Worm (Caenorhabditis elegans) whole organism, young adult: ENCODE data around the gene T04B2.3.

Experiments used
- B0035.1 ChIP-seq: sonication (generic microtip); optimal IDR thresholded peaks from 2 replicates; lab custom pipeline; 2016; ENCODE audit warnings: missing genetic modification characterization, mild to moderate bottlenecking, missing compliant biosample characterization, missing genotype, missing genetic modification reagents
- B0336.3 ChIP-seq: fragments of 200-800 bp; sonication (Bioruptor generic); IDR thresholded peaks from 2 replicates; pipeline ENCODE4 v1.3.6; 2022; ENCODE audit warnings: missing genetic modification characterization, missing compliant biosample characterization
- F39B2.1 ChIP-seq: fragments of 200-800 bp; sonication (Bioruptor generic); IDR thresholded peaks from 2 replicates; pipeline ENCODE4 v1.3.6; 2022; ENCODE audit warnings: missing genetic modification reagents, missing genetic modification characterization, missing compliant biosample characterization
- F52B5.7 ChIP-seq: sonication (generic microtip); optimal IDR thresholded peaks from 2 replicates; lab custom pipeline; 2016; ENCODE audit warnings: mild to moderate bottlenecking, missing genetic modification characterization, missing compliant biosample characterization
- F55B11.4 ChIP-seq: sonication (generic microtip); optimal IDR thresholded peaks from 2 replicates; lab custom pipeline; 2016; ENCODE audit warnings: missing compliant biosample characterization, missing genetic modification characterization, borderline replicate concordance; ENCODE audit not compliant: insufficient read depth
- F57C9.4 ChIP-seq: sonication (generic microtip); optimal IDR thresholded peaks from 2 replicates; lab custom pipeline; 2017; ENCODE audit warnings: mild to moderate bottlenecking, missing genetic modification characterization, missing compliant biosample characterization
- Y56A3A.18 ChIP-seq: fragments of 200-800 bp; sonication (Bioruptor generic); IDR thresholded peaks from 2 replicates; pipeline ENCODE4 v1.3.6; 2022; ENCODE audit warnings: missing genetic modification reagents, missing genetic modification characterization, missing compliant biosample characterization
- ZK185.1 ChIP-seq: sonication (generic microtip); optimal IDR thresholded peaks from 2 replicates; lab custom pipeline; 2016; ENCODE audit warnings: mild to moderate bottlenecking, missing genetic modification characterization, missing compliant biosample characterization; ENCODE audit not compliant: poor library complexity, severe bottlenecking
- atf-7 ChIP-seq: sonication (generic microtip); optimal IDR thresholded peaks from 2 replicates; lab custom pipeline; 2017; ENCODE audit warnings: mild to moderate bottlenecking, missing genetic modification characterization, missing compliant biosample characterization
- athp-1 ChIP-seq: sonication (generic microtip); optimal IDR thresholded peaks from 2 replicates; lab custom pipeline; 2017; ENCODE audit warnings: mild to moderate bottlenecking, missing genetic modification characterization, missing compliant biosample characterization
- attf-5 ChIP-seq: fragments of 200-800 bp; sonication (Bioruptor generic); optimal IDR thresholded peaks from 2 replicates; lab custom pipeline; 2018; ENCODE audit warnings: mild to moderate bottlenecking, missing genetic modification characterization, missing compliant biosample characterization
- attf-6 ChIP-seq: fragments of 200-800 bp; sonication (Bioruptor generic); IDR thresholded peaks from 2 replicates; pipeline ENCODE4 v1.3.6; 2022; ENCODE audit warnings: missing genetic modification reagents, missing genetic modification characterization, missing compliant biosample characterization
- ceh-27 ChIP-seq: fragments of 200-800 bp; sonication (Bioruptor generic); optimal IDR thresholded peaks from 2 replicates; lab custom pipeline; 2018; ENCODE audit warnings: mild to moderate bottlenecking, missing genetic modification characterization, moderate library complexity, missing compliant biosample characterization
- ceh-79 ChIP-seq: sonication (generic microtip); optimal IDR thresholded peaks from 2 replicates; lab custom pipeline; 2017; ENCODE audit warnings: mild to moderate bottlenecking, missing genetic modification characterization, missing compliant biosample characterization
- ceh-91 ChIP-seq: fragments of 200-800 bp; sonication (Bioruptor generic); IDR thresholded peaks from 2 replicates; pipeline ENCODE4 v1.3.6; 2022; ENCODE audit warnings: missing genetic modification reagents, missing genetic modification characterization, missing compliant biosample characterization
- dpff-1 ChIP-seq: sonication (generic microtip); optimal IDR thresholded peaks from 2 replicates; lab custom pipeline; 2017; ENCODE audit warnings: mild to moderate bottlenecking, missing genetic modification characterization, missing compliant biosample characterization
- fkh-3 ChIP-seq: sonication (generic microtip); optimal IDR thresholded peaks from 2 replicates; lab custom pipeline; 2016; ENCODE audit warnings: mild to moderate bottlenecking, missing genetic modification characterization, missing compliant biosample characterization
- him-1 ChIP-seq: sonication (generic microtip); optimal IDR thresholded peaks from 2 replicates; lab custom pipeline; 2016; ENCODE audit warnings: missing genotype, missing genetic modification reagents, missing genetic modification characterization, missing compliant biosample characterization
- lag-1 ChIP-seq: fragments of 200-800 bp; sonication (Bioruptor generic); IDR thresholded peaks from 2 replicates; pipeline ENCODE4 v1.3.6; 2022; ENCODE audit warnings: missing genetic modification reagents, missing genetic modification characterization, missing compliant biosample characterization
- lsl-1 ChIP-seq: fragments of 200-800 bp; sonication (Bioruptor generic); optimal IDR thresholded peaks from 2 replicates; lab custom pipeline; 2018; ENCODE audit warnings: mild to moderate bottlenecking, missing genetic modification characterization, moderate library complexity, missing compliant biosample characterization
- lsy-27 ChIP-seq: sonication (generic microtip); optimal IDR thresholded peaks from 2 replicates; lab custom pipeline; 2017; ENCODE audit warnings: missing genetic modification characterization, mild to moderate bottlenecking, missing compliant biosample characterization, antibody characterized with exemption, missing genotype, borderline replicate concordance; ENCODE audit not compliant: insufficient read depth
- madf-10 ChIP-seq: sonication (generic microtip); optimal IDR thresholded peaks from 2 replicates; lab custom pipeline; 2016; ENCODE audit warnings: mild to moderate bottlenecking, missing genetic modification characterization, missing compliant biosample characterization
- mel-28 ChIP-seq: sonication (generic microtip); optimal IDR thresholded peaks from 2 replicates; lab custom pipeline; 2016; ENCODE audit warnings: borderline replicate concordance, mild to moderate bottlenecking, missing genetic modification characterization, missing compliant biosample characterization
- mes-4 ChIP-seq: sonication (generic microtip); optimal IDR thresholded peaks from 2 replicates; lab custom pipeline; 2016; ENCODE audit warnings: missing genotype, missing genetic modification characterization, missing compliant biosample characterization
- nhr-120 ChIP-seq: fragments of 200-800 bp; sonication (Bioruptor generic); IDR thresholded peaks from 2 replicates; pipeline ENCODE4 v1.3.6; 2022; ENCODE audit warnings: missing genetic modification characterization, missing compliant biosample characterization
- pha-4 ChIP-seq: fragments of 150-350 bp; sonication (generic microtip); optimal IDR thresholded peaks from 2 replicates; lab custom pipeline; 2014; ENCODE audit warnings: missing biosample characterization, missing genetic modification reagents, missing genetic modification characterization
- repo-1 ChIP-seq: sonication (generic microtip); optimal IDR thresholded peaks from 2 replicates; lab custom pipeline; 2017; ENCODE audit warnings: mild to moderate bottlenecking, missing genetic modification characterization, missing compliant biosample characterization
- snpc-1.1 ChIP-seq: sonication (generic microtip); optimal IDR thresholded peaks from 2 replicates; lab custom pipeline; 2017; ENCODE audit warnings: missing genetic modification characterization, mild to moderate bottlenecking, missing compliant biosample characterization, antibody characterized with exemption, moderate library complexity, missing genotype, missing genetic modification reagents; ENCODE audit not compliant: insufficient read depth
- snpc-3.4 ChIP-seq: sonication (generic microtip); optimal IDR thresholded peaks from 2 replicates; lab custom pipeline; 2017; ENCODE audit warnings: missing genetic modification characterization, mild to moderate bottlenecking, missing compliant biosample characterization, antibody characterized with exemption, moderate library complexity, missing genotype, missing genetic modification reagents
- somi-1 ChIP-seq: fragments of 200-800 bp; sonication (Bioruptor generic); optimal IDR thresholded peaks from 2 replicates; lab custom pipeline; 2018; ENCODE audit warnings: mild to moderate bottlenecking, missing genetic modification characterization, missing compliant biosample characterization
- tbx-9 ChIP-seq: sonication (generic microtip); optimal IDR thresholded peaks from 2 replicates; lab custom pipeline; 2016; ENCODE audit warnings: borderline replicate concordance, missing genetic modification characterization, inconsistent platforms, missing compliant biosample characterization
- tlf-1 ChIP-seq: fragments of 200-800 bp; sonication (Bioruptor generic); optimal IDR thresholded peaks from 2 replicates; lab custom pipeline; 2018; ENCODE audit warnings: mild to moderate bottlenecking, missing genetic modification characterization, missing compliant biosample characterization
- unc-130 ChIP-seq: sonication (generic microtip); optimal IDR thresholded peaks from 2 replicates; lab custom pipeline; 2016; ENCODE audit warnings: missing genetic modification reagents, missing genetic modification characterization, missing compliant biosample characterization
- xnd-1 ChIP-seq: sonication (generic microtip); optimal IDR thresholded peaks from 2 replicates; lab custom pipeline; 2016; ENCODE audit warnings: missing genotype, missing genetic modification reagents, missing genetic modification characterization, missing compliant biosample characterization
- zim-3 ChIP-seq: sonication (generic microtip); optimal IDR thresholded peaks from 2 replicates; lab custom pipeline; 2017; ENCODE audit warnings: mild to moderate bottlenecking, missing genetic modification characterization, moderate library complexity, missing compliant biosample characterization
- ztf-18 ChIP-seq: sonication (generic microtip); optimal IDR thresholded peaks from 2 replicates; lab custom pipeline; 2016; ENCODE audit warnings: missing genotype, mild to moderate bottlenecking, missing genetic modification characterization, missing compliant biosample characterization
- ztf-25 ChIP-seq: fragments of 200-800 bp; sonication (Bioruptor generic); IDR thresholded peaks from 2 replicates; pipeline ENCODE4 v1.3.6; 2022; ENCODE audit warnings: missing genetic modification reagents, missing genetic modification characterization, missing compliant biosample characterization
- ztf-28 ChIP-seq: fragments of 200-800 bp; sonication (Bioruptor generic); IDR thresholded peaks from 2 replicates; pipeline ENCODE4 v1.3.6; 2022; ENCODE audit warnings: missing genetic modification reagents, missing genetic modification characterization, missing compliant biosample characterization

The T04B2.3 gene

ce11 chrIV:10042881-10043280, 4.3 kb upstream of the T04B2.3 start, which contains the start of gene frk-1:
Gene frk-1 (plus strand): TSS chrIV:10043181.
- no peak for TF ChIP-seq ztf-28 (GFP tag; lab: Robert Waterston, UW)

DNA sequence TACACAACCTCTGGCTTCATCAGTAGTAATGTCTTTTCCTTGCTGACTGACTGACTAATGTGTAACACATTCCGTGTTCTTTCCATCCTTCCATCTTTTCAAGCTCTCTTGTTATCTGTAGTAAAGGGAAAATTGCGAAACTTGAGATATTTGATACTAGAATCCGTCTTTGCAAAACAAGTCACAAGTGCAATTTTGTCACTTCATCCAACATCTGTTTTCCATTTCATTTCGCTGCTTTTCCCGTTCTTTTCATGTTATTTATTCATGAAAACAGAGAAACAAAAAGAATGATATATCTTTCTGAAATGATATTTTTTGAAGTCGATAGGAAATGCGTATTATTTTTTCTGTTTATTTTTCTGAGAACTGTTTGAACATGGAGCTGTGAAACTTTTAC, 1.2 kb upstream of the T04B2.3 start:
- TF ChIP-seq mes-4 (tag; lab: Kevin White, UChicago) (no peak), lsl-1 (GFP tag; lab: Kevin White, UChicago) (no peak), tlf-1 (GFP tag; lab: Kevin White, UChicago) (no peak), ztf-28 (GFP tag; lab: Robert Waterston, UW) (no peak), ceh-91 (GFP tag; lab: Robert Waterston, UW) (no peak), pha-4 (tag; lab: Kevin White, UChicago) (no peak), lag-1 (GFP tag; lab: Robert Waterston, UW) (no peak), ztf-25 (GFP tag; lab: Robert Waterston, UW) (no peak), B0336.3 (no peak), xnd-1 (tag; lab: Kevin White, UChicago) (no peak), F57C9.4 (no peak), repo-1 (tag; lab: Kevin White, UChicago) (no peak), F52B5.7 (tag; lab: Kevin White, UChicago) (no peak), dpff-1 (tag; lab: Kevin White, UChicago) (no peak), ZK185.1 (tag; lab: Kevin White, UChicago) (no peak), attf-6 (GFP tag; lab: Robert Waterston, UW) (no peak), tbx-9 (tag; lab: Kevin White, UChicago) (no peak), unc-130 (GFP tag; lab: Kevin White, UChicago) (no peak)

- TF ChIP-seq ceh-79 (tag; lab: Kevin White, UChicago) (no peak), mel-28 (no peak), ceh-27 (GFP tag; lab: Kevin White, UChicago) (no peak), F39B2.1 (no peak), athp-1 (tag; lab: Kevin White, UChicago) (no peak), snpc-3.4 (tag; lab: Kevin White, UChicago) (no peak), atf-7 (no peak), ztf-25 (GFP tag; lab: Robert Waterston, UW) (no peak)
Measured at ce11 chrIV:10048268-10048667, 1.1 kb downstream of the T04B2.3 start.

- no peak for TF ChIP-seq nhr-120
- no peak for TF ChIP-seq Y56A3A.18
- no peak for TF ChIP-seq xnd-1 (tag; lab: Kevin White, UChicago)
- no peak for TF ChIP-seq somi-1 (GFP tag; lab: Kevin White, UChicago)
Measured at ce11 chrIV:10051088-10051487, 3.9 kb downstream of the T04B2.3 start, which contains the start of gene T04B2.8. Gene T04B2.8 (minus strand): TSS chrIV:10051188.

ce11 chrIV:10053550-10053949, 6.3 kb downstream of the T04B2.3 start, which contains the start of gene srv-12:
Gene srv-12 (minus strand): TSS chrIV:10053650.
- TF ChIP-seq him-1 (tag; lab: Kevin White, UChicago) (no peak), zim-3 (tag; lab: Kevin White, UChicago) (no peak), lsy-27 (tag; lab: Kevin White, UChicago) (no peak), ztf-18 (tag; lab: Kevin White, UChicago) (no peak), snpc-1.1 (no peak), attf-5 (GFP tag; lab: Kevin White, UChicago) (no peak), lsl-1 (GFP tag; lab: Kevin White, UChicago) (no peak), F52B5.7 (tag; lab: Kevin White, UChicago) (no peak), F55B11.4 (tag; lab: Kevin White, UChicago) (no peak), B0035.1 (tag; lab: Kevin White, UChicago) (no peak), ZK185.1 (tag; lab: Kevin White, UChicago) (no peak), madf-10 (tag; lab: Kevin White, UChicago) (no peak), fkh-3 (tag; lab: Kevin White, UChicago) (no peak)
